Worm (Caenorhabditis elegans) whole organism, L4/young adult: ENCODE results near the gene nyn-3.

Experiments used
- W03F9.2 ChIP-seq: fragments of 150-350 bp; optimal IDR thresholded peaks from 2 replicates; lab custom pipeline; 2014; ENCODE audit warnings: missing biosample characterization, missing genetic modification characterization
- dao-5 ChIP-seq: sonication (generic microtip); optimal IDR thresholded peaks from 2 replicates; lab custom pipeline; 2016; ENCODE audit warnings: missing genotype, missing genetic modification characterization, moderate library complexity, missing compliant biosample characterization

- no peak for TF ChIP-seq W03F9.2 (tag; lab: Kevin White, UChicago)
- TF ChIP-seq dao-5 (tag; lab: Kevin White, UChicago), result no peak
Observed at ce11 chrII:6333887-6334286, 41.5 kb upstream of the nyn-3 start, which contains the start of gene ttc-39B.
